Worm (Caenorhabditis elegans): ENCODE measurements around the gene atrn-1.

Gene atrn-1

DNA sequence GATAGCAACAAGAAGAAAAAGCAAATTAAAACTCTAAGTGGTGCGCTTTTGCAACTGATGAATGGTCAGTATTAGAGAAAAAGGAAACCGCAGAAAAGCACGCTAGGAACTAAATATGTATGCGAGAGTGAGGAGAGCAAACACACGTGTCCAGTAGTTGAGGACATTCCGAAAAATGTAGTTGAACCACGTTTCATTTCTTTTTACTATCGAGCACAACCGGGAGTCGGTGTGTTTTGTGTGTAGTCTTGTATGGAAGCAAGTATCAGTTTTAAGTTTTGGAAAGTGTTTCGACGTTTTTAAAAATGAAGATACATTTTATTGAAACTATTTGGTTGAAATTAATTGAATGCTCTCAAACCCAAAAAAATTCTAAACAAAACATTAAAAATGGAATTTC is 28.6 kb downstream of the atrn-1 start, which contains the start of gene C05G5.1:
C05G5.1 (minus strand) TSS at position 101 of the 400 bp plus-strand sequence.
- TF ChIP-seq F13H6.1 (tag; optimal IDR thresholded peaks at IDR 0.05) (no peak), madf-2 (tag; optimal IDR thresholded peaks at IDR 0.05) (no peak), pqm-1 (tag; optimal IDR thresholded peaks at IDR 0.05) (no peak), K02D7.2 (tag; optimal IDR thresholded peaks at IDR 0.05) (no peak), ceh-24 (tag; optimal IDR thresholded peaks at IDR 0.05) (no peak), tbx-7 (tag; optimal IDR thresholded peaks at IDR 0.05) (no peak), nfya-1 (tag; optimal IDR thresholded peaks at IDR 0.05) (no peak), ceh-34 (tag; optimal IDR thresholded peaks at IDR 0.05) (no peak), rnt-1 (tag; optimal IDR thresholded peaks at IDR 0.05) (no peak), ceh-9 (tag; optimal IDR thresholded peaks at IDR 0.05) (no peak), sdc-2 (tag; optimal IDR thresholded peaks at IDR 0.05) (no peak), ceh-14 (tag; optimal IDR thresholded peaks at IDR 0.05) (no peak)

DNA sequence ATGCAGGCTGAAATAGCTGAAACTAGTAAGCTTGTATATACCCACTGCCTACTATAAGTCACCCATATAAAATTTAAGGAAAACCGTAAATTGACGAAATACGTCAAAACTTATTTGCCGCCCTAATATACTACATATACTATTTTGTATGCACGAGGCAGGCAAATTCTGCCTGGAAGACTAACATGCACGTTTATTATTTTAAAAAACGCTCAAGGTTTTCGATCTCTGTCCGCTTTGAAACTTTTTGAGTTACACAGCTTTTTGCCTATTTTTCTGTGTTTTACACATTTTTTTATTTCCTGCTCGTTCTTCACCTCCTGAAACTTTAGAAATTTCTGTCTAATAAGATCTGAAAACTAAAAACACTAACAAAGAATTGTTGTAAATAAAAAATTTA is 31.8 kb downstream of the atrn-1 start:
- TF ChIP-seq npax-4 (tag; optimal IDR thresholded peaks at IDR 0.05) (no peak), pha-4 (tag; optimal IDR thresholded peaks at IDR 0.05) (no peak), hlh-13 (GFP tag; optimal IDR thresholded peaks at IDR 0.05) (no peak)

DNA sequence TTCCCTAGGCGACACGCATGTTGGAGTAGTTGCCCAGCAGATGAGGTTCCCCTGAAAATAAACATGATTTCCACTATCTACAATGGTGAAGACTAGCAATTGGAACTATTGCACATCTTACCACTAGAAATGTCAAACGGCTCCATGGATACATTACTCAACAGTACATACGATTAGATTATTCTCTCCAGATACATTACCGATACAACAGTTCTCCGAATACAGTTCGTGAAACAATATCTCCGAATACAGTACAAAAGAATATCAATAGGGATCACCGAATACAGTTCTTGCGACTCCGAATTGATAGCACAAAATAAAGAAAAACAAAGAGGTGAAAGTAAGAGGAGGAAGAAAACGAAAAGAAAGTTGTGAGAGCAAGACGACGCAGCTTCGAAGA is 32.4 kb downstream of the atrn-1 start, which contains the start of gene C05G5.7:
C05G5.7 (minus strand) TSS at position 1 of the 400 bp plus-strand sequence.
- no peak for TF ChIP-seq madf-2 (tag; optimal IDR thresholded peaks at IDR 0.05)
- no peak for TF ChIP-seq C08G9.2 (tag; optimal IDR thresholded peaks at IDR 0.05)
- TF ChIP-seq K02D7.2 (tag; optimal IDR thresholded peaks at IDR 0.05), result no peak
- no peak for TF ChIP-seq eyg-1 (tag; optimal IDR thresholded peaks at IDR 0.05)
- TF ChIP-seq dve-1 (tag; optimal IDR thresholded peaks at IDR 0.05), result no peak
- no peak for TF ChIP-seq pqm-1 (tag; optimal IDR thresholded peaks at IDR 0.05)
- TF ChIP-seq T23F11.4 (GFP tag; optimal IDR thresholded peaks at IDR 0.05), result no peak
- no peak for TF ChIP-seq nhr-232 (tag; optimal IDR thresholded peaks at IDR 0.05)
- TF ChIP-seq unc-55 (GFP tag; optimal IDR thresholded peaks at IDR 0.05), result no peak
- no peak for TF ChIP-seq ztf-16 (tag; optimal IDR thresholded peaks at IDR 0.05)
- TF ChIP-seq Y22D7AL.16 (tag; optimal IDR thresholded peaks at IDR 0.05), result no peak

DNA sequence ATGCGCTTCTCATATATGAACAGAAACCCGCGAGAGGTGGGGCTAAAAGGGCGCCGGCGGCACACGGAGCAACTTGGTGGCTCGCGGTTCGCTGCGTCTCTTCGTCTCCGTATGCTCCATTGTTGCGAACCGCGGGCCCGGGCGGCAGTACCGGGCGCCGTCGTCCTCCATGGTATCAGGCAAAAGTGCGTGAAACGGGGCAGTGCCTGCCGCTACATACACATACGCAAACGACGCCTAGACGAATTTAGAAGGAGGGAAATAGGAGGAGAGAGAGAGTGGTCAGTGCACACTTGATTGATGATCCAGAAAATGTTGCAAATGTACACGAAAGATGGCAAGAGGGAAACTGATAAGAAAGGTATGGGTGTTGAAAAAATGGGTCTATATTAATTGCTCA is 33.1 kb downstream of the atrn-1 start:
- peak; percentile 0 for TF ChIP-seq elt-2 (tag; optimal IDR thresholded peaks at IDR 0.05)
- no peak for TF ChIP-seq Y22D7AL.16 (tag; optimal IDR thresholded peaks at IDR 0.05)

DNA sequence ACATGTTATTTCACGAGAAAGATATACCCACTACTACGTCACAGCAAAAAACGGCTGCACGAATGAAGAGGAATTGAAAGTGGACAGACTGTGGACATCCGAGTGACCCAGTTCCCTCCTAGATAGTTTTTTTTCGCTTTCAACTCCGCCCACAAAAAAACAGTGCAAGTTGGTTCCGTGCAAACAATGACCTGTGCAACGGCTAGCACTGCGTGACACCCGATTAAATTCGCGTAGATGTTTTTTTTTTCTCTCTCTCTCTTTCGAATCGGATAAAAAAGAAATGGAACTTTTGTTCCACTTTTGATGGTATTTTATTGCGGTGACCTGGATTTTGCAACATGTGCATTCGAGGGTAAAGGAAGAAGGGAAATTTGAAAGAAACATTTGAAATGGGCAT is 33.8 kb downstream of the atrn-1 start:
- TF ChIP-seq ahr-1 (tag; optimal IDR thresholded peaks at IDR 0.05) (no peak), tbx-7 (tag; optimal IDR thresholded peaks at IDR 0.05) (no peak), pax-1 (tag; optimal IDR thresholded peaks at IDR 0.05) (no peak), hlh-6 (tag; optimal IDR thresholded peaks at IDR 0.05) (no peak), eyg-1 (tag; optimal IDR thresholded peaks at IDR 0.05) (no peak), ceh-48 (tag; optimal IDR thresholded peaks at IDR 0.05) (no peak), K02D7.2 (tag; optimal IDR thresholded peaks at IDR 0.05) (no peak), sox-2 (GFP tag; IDR thresholded peaks at IDR 0.05) (no peak), C38D4.7 (GFP tag; optimal IDR thresholded peaks at IDR 0.05) (no peak), nhr-11 (tag; optimal IDR thresholded peaks at IDR 0.05) (no peak)

DNA sequence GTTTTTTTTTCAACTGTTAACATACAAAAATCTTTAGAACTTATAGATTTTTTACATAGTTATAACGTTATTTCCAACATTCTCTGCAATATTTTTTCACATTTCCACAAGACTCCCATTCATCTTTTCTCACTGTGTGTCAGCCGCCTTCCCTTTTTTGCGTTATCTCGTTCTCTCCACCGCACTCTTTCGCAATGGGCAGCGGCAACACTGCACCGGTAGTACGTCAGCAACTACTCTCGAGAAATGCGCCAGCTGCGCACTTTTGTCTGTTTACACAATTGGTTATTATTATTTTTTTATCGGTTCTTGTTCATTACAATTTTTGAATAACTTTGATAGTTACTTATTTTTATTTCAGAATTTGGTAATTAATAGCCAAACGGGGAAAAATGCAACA is 35.6 kb downstream of the atrn-1 start, which contains the start of gene C05G5.2:
C05G5.2 (plus strand) TSS at position 356 of the 400 bp plus-strand sequence.
- TF ChIP-seq F13H6.1 (tag; optimal IDR thresholded peaks at IDR 0.05), result no peak
- no peak for TF ChIP-seq K02D7.2 (tag; optimal IDR thresholded peaks at IDR 0.05)
- TF ChIP-seq eyg-1 (tag; optimal IDR thresholded peaks at IDR 0.05), result no peak
- peak; percentile 5 for TF ChIP-seq ets-4 (tag; optimal IDR thresholded peaks at IDR 0.05)
- TF ChIP-seq ceh-9 (tag; optimal IDR thresholded peaks at IDR 0.05), result no peak
- peak; percentile 70 for TF ChIP-seq unc-42 (tag; optimal IDR thresholded peaks at IDR 0.05)
- TF ChIP-seq fax-1 (tag; optimal IDR thresholded peaks at IDR 0.05), result peak; percentile 4
- peak; percentile 68 for TF ChIP-seq sdc-2 (tag; optimal IDR thresholded peaks at IDR 0.05)
- TF ChIP-seq pat-9 (tag; optimal IDR thresholded peaks at IDR 0.05), result peak; percentile 6
- peak; percentile 59 for TF ChIP-seq ceh-31 (tag; optimal IDR thresholded peaks at IDR 0.05)
- TF ChIP-seq ceh-45 (GFP tag; IDR thresholded peaks at IDR 0.05), result peak; percentile 57; the same call in 1 of the 2 replicates
- TF ChIP-seq ama-1 (optimal IDR thresholded peaks at IDR 0.05), result no peak
- peak; percentile 72 for TF ChIP-seq nfya-1 (tag; optimal IDR thresholded peaks at IDR 0.05)
- TF ChIP-seq zip-5 (tag; optimal IDR thresholded peaks at IDR 0.05), result no peak
- TF ChIP-seq nhr-232 (tag; optimal IDR thresholded peaks at IDR 0.05), result no peak
- TF ChIP-seq ceh-19 (GFP tag; optimal IDR thresholded peaks at IDR 0.05), result peak; percentile 40
- TF ChIP-seq pag-3 (tag; optimal IDR thresholded peaks at IDR 0.05; ENCODE audit: borderline replicate concordance), result no peak
- TF ChIP-seq elt-2 (tag; optimal IDR thresholded peaks at IDR 0.05), result peak; percentile 89
- no peak for TF ChIP-seq madf-2 (tag; optimal IDR thresholded peaks at IDR 0.05)
- TF ChIP-seq K09A11.1 (tag; optimal IDR thresholded peaks at IDR 0.05; ENCODE audit: insufficient read depth), result no peak
- no peak for TF ChIP-seq ceh-34 (tag; optimal IDR thresholded peaks at IDR 0.05)
- no peak for TF ChIP-seq ztf-16 (tag; optimal IDR thresholded peaks at IDR 0.05)
- no peak for TF ChIP-seq ceh-48 (tag; optimal IDR thresholded peaks at IDR 0.05)

Measured in whole organism, late embryonic.